Worm (Caenorhabditis elegans) whole organism, mixed stage, embryonic: ENCODE data around the gene T07D3.4.

Experiments
- ceh-83 ChIP-seq: fragments of 200-800 bp; sonication (Bioruptor generic); optimal IDR thresholded peaks from 2 replicates; lab custom pipeline; 2018; ENCODE audit warnings: mild to moderate bottlenecking, missing genetic modification characterization, missing compliant biosample characterization
- ces-1 ChIP-seq: fragments of 150-350 bp; optimal IDR thresholded peaks from 2 replicates; lab custom pipeline; 2014; ENCODE audit warnings: missing biosample characterization, missing genetic modification reagents, missing genetic modification characterization
- elt-1 ChIP-seq: sonication (generic microtip); optimal IDR thresholded peaks from 2 replicates; lab custom pipeline; 2017; ENCODE audit warnings: missing genetic modification characterization, mild to moderate bottlenecking, missing compliant biosample characterization, antibody characterized with exemption, moderate library complexity, borderline replicate concordance; ENCODE audit not compliant: insufficient read depth
- elt-3 ChIP-seq: fragments of 150-350 bp; optimal IDR thresholded peaks from 2 replicates; lab custom pipeline; 2014; ENCODE audit warnings: missing biosample characterization, missing genetic modification characterization
- lin-13 ChIP-seq: fragments of 150-350 bp; optimal IDR thresholded peaks from 2 replicates; lab custom pipeline; 2014; ENCODE audit warnings: missing biosample characterization, missing genetic modification characterization
- lsy-2 ChIP-seq: fragments of 150-350 bp; optimal IDR thresholded peaks from 2 replicates; lab custom pipeline; 2014; ENCODE audit warnings: missing biosample characterization, missing genetic modification characterization
- mab-5 ChIP-seq: fragments of 150-350 bp; optimal IDR thresholded peaks from 2 replicates; lab custom pipeline; 2014; ENCODE audit warnings: missing biosample characterization, missing genetic modification characterization
- mep-1 ChIP-seq: fragments of 150-350 bp; optimal IDR thresholded peaks from 2 replicates; lab custom pipeline; 2017; ENCODE audit warnings: missing biosample characterization, missing genetic modification reagents, missing genetic modification characterization, inconsistent platforms
- mls-2 ChIP-seq: sonication (generic microtip); optimal IDR thresholded peaks from 2 replicates; lab custom pipeline; 2016; ENCODE audit warnings: mild to moderate bottlenecking, missing genetic modification characterization, moderate library complexity, missing compliant biosample characterization
- nhr-12 ChIP-seq: fragments of 150-350 bp; optimal IDR thresholded peaks from 2 replicates; lab custom pipeline; 2014; ENCODE audit warnings: missing biosample characterization, missing genetic modification characterization
- nhr-237 ChIP-seq: fragments of 150-350 bp; optimal IDR thresholded peaks from 2 replicates; lab custom pipeline; 2014; ENCODE audit warnings: missing biosample characterization, missing genetic modification characterization
- snpc-4 ChIP-seq: fragments of 150-350 bp; optimal IDR thresholded peaks from 2 replicates; lab custom pipeline; 2014; ENCODE audit warnings: missing biosample characterization, missing genetic modification characterization
- unc-62 ChIP-seq: fragments of 150-350 bp; optimal IDR thresholded peaks from 2 replicates; lab custom pipeline; 2014; ENCODE audit warnings: missing biosample characterization, missing genetic modification reagents, missing genetic modification characterization
- ztf-11 ChIP-seq: fragments of 150-350 bp; optimal IDR thresholded peaks from 2 replicates; lab custom pipeline; 2014; ENCODE audit warnings: missing biosample characterization, missing genetic modification characterization

DNA sequence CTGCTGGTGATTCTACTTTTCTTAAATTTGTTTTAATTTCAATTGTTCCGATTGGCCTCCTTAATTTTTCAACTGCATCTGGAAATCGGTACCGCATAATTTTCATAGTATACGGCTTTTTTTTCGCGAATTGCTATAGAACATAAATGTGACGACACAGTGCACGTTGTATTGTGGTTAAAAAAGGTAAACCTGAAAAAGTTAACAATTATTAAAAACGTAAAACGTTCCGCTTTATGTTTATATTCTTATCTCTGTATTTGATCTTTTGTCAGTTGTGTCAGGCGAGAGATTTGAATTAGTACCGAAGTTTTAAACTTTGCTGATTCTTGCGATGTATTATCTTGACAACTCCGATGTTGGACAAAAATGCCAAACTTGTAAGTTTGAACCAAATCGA lies 26.5 kb upstream of the T07D3.4 start, which contains the start of gene Y46B2A.4:
- TF ChIP-seq elt-1 (tag; lab: Kevin White, UChicago), result no peak
- TF ChIP-seq ceh-83 (GFP tag; lab: Kevin White, UChicago), result no peak
- no peak for TF ChIP-seq mep-1 (tag; lab: Kevin White, UChicago)
- no peak for TF ChIP-seq unc-62 (GFP tag; lab: Kevin White, UChicago)
- no peak for TF ChIP-seq ztf-11 (tag; lab: Kevin White, UChicago)
- TF ChIP-seq ces-1 (GFP tag; lab: Kevin White, UChicago), result no peak
- no peak for TF ChIP-seq snpc-4
- TF ChIP-seq elt-3 (tag; lab: Kevin White, UChicago), result no peak
- TF ChIP-seq mab-5 (tag; lab: Kevin White, UChicago), result no peak
- no peak for TF ChIP-seq nhr-237
- no peak for TF ChIP-seq mls-2 (tag; lab: Kevin White, UChicago)
- no peak for TF ChIP-seq nhr-12 (tag; lab: Kevin White, UChicago)
- TF ChIP-seq lin-13 (tag; lab: Kevin White, UChicago), result no peak
- TF ChIP-seq lsy-2 (tag; lab: Kevin White, UChicago), result no peak
